Worm (Caenorhabditis elegans) whole organism, young adult: Measurements from ENCODE around the gene F58B3.4.

Experiments
- F52B5.7 ChIP-seq: sonication (generic microtip); optimal IDR thresholded peaks from 2 replicates; lab custom pipeline; 2016; ENCODE audit warnings: mild to moderate bottlenecking, missing genetic modification characterization, missing compliant biosample characterization
- attf-6 ChIP-seq: fragments of 200-800 bp; sonication (Bioruptor generic); IDR thresholded peaks from 2 replicates; pipeline ENCODE4 v1.3.6; 2022; ENCODE audit warnings: missing genetic modification reagents, missing genetic modification characterization, missing compliant biosample characterization
- ceh-58 ChIP-seq: fragments of 200-800 bp; sonication (Bioruptor generic); IDR thresholded peaks from 2 replicates; pipeline ENCODE4 v1.3.6; 2022; ENCODE audit warnings: missing genetic modification characterization, missing compliant biosample characterization
- hlh-12 ChIP-seq: sonication (generic microtip); optimal IDR thresholded peaks from 2 replicates; lab custom pipeline; 2016; ENCODE audit warnings: missing genetic modification characterization, missing compliant biosample characterization
- lin-35 ChIP-seq, 3 experiments: fragments of 150-350 bp in 2 of 3; sonication (generic microtip) in 1 of 3; optimal IDR thresholded peaks; 2 replicates each; lab custom pipeline; 2014 to 2018; ENCODE audit warnings: missing biosample characterization in 3 of 3, missing genetic modification characterization in 3 of 3, missing genetic modification reagents in 3 of 3

- TF ChIP-seq attf-6 = no peak
- no peak for TF ChIP-seq F52B5.7 (tag; lab: Kevin White, UChicago)
- TF ChIP-seq ceh-58 (GFP tag; lab: Robert Waterston, UW) = no peak
- TF ChIP-seq hlh-12 (tag; lab: Kevin White, UChicago) = no peak
- no peak for TF ChIP-seq lin-35 (GFP tag; optimal IDR thresholded peaks at IDR 0.05; lab: Kevin White, UChicago)
Measured at ce11 chrIV:11676054-11676453, 44.4 kb upstream of the F58B3.4 start, which contains the start of gene inx-9.
